Fruit fly (Drosophila melanogaster) whole organism, embryonic: Measurements from ENCODE around the gene CG3036.
A peak's percentile ranks its signal among the peaks of the same experiment; 100 is the strongest.

Experiments
- ATbp ChIP-seq: fragments of 200-800 bp; sonication (Bioruptor generic); optimal IDR thresholded peaks from 2 replicates; lab custom pipeline; 2017; ENCODE audit warnings: missing biosample characterization, mild to moderate bottlenecking, missing genetic modification characterization, missing genetic modification reagents
- Bgb ChIP-seq: fragments of 200-800 bp; sonication (Bioruptor generic); IDR thresholded peaks from 2 replicates; pipeline ENCODE4 v1.3.6; 2022; ENCODE audit warnings: missing biosample characterization, missing genetic modification characterization; ENCODE audit not compliant: partially characterized antibody
- CG10959 ChIP-seq: fragments of 200-800 bp; sonication (Bioruptor generic); IDR thresholded peaks from 2 replicates; pipeline ENCODE4 v1.3.6; 2022; ENCODE audit warnings: missing biosample characterization, missing genetic modification characterization
- CG11247 ChIP-seq: fragments of 200-800 bp; sonication (Bioruptor generic); IDR thresholded peaks from 2 replicates; pipeline ENCODE4 v1.3.6; 2022; ENCODE audit warnings: missing biosample characterization, missing genetic modification characterization
- CG11398 ChIP-seq: fragments of 200-800 bp; sonication (Bioruptor generic); optimal IDR thresholded peaks from 2 replicates; lab custom pipeline; 2016; ENCODE audit warnings: missing biosample characterization, missing genetic modification characterization
- CG13287 ChIP-seq: fragments of 200-800 bp; sonication (Bioruptor generic); IDR thresholded peaks from 2 replicates; pipeline ENCODE4 v1.3.6; 2022; ENCODE audit warnings: missing biosample characterization, missing genetic modification characterization; ENCODE audit not compliant: partially characterized antibody
- CG14860 ChIP-seq: fragments of 200-800 bp; sonication (Bioruptor generic); IDR thresholded peaks from 3 replicates; pipeline ENCODE4 v1.3.6; 2022; ENCODE audit warnings: missing biosample characterization, missing genetic modification characterization; ENCODE audit not compliant: partially characterized antibody
- CG15479 ChIP-seq: fragments of 200-800 bp; sonication (Bioruptor generic); optimal IDR thresholded peaks from 3 replicates; lab custom pipeline; 2019; ENCODE audit warnings: missing biosample characterization, mild to moderate bottlenecking, missing genetic modification characterization, moderate library complexity
- CG15601 ChIP-seq: fragments of 200-800 bp; sonication (Bioruptor generic); optimal IDR thresholded peaks from 3 replicates; lab custom pipeline; 2019; ENCODE audit warnings: missing biosample characterization, mild to moderate bottlenecking, missing genetic modification characterization, moderate library complexity
- CG1603 ChIP-seq: fragments of 200-800 bp; sonication (Bioruptor generic); optimal IDR thresholded peaks from 2 replicates; lab custom pipeline; 2019; ENCODE audit warnings: missing biosample characterization, mild to moderate bottlenecking, missing genetic modification characterization, moderate library complexity
- CG17328 ChIP-seq: fragments of 200-800 bp; sonication (Bioruptor generic); IDR thresholded peaks from 2 replicates; pipeline ENCODE4 v1.3.6; 2022; ENCODE audit warnings: missing biosample characterization, missing genetic modification characterization
- CG18599 ChIP-seq: fragments of 200-800 bp; sonication (Bioruptor generic); optimal IDR thresholded peaks from 3 replicates; lab custom pipeline; 2017; ENCODE audit warnings: missing biosample characterization, missing genetic modification characterization, mild to moderate bottlenecking, moderate library complexity, missing genetic modification reagents
- CG3726 ChIP-seq: fragments of 200-800 bp; sonication (Bioruptor generic); IDR thresholded peaks from 3 replicates; pipeline ENCODE4, ENCODE4 v1.3.6; 2022; ENCODE audit warnings: missing biosample characterization, missing genetic modification characterization
- CG4730 ChIP-seq: fragments of 200-800 bp; sonication (Bioruptor generic); IDR thresholded peaks from 2 replicates; pipeline ENCODE4 v1.3.6; 2022; ENCODE audit warnings: missing biosample characterization, missing genetic modification characterization
- CG4854 ChIP-seq: fragments of 200-800 bp; sonication (Bioruptor generic); optimal IDR thresholded peaks from 2 replicates; lab custom pipeline; 2016; ENCODE audit warnings: missing biosample characterization, missing genetic modification characterization, inconsistent platforms
- CG6254 ChIP-seq: fragments of 200-800 bp; sonication (Bioruptor generic); optimal IDR thresholded peaks from 3 replicates; lab custom pipeline; 2017; ENCODE audit warnings: mild to moderate bottlenecking, missing biosample characterization, missing genetic modification reagents, missing genetic modification characterization
- CG7372 ChIP-seq: fragments of 200-800 bp; sonication (Bioruptor generic); IDR thresholded peaks from 2 replicates; pipeline ENCODE4 v1.3.6; 2022; ENCODE audit warnings: missing biosample characterization, missing genetic modification characterization
- CG8478 ChIP-seq: fragments of >200 bp; optimal IDR thresholded peaks from 2 replicates; lab custom pipeline; 2018
- CG9727 ChIP-seq: fragments of 200-800 bp; sonication (Bioruptor generic); optimal IDR thresholded peaks from 3 replicates; lab custom pipeline; 2017; ENCODE audit warnings: missing biosample characterization, mild to moderate bottlenecking, missing genetic modification characterization
- Camta ChIP-seq: fragments of 200-800 bp; sonication (Bioruptor generic); optimal IDR thresholded peaks from 2 replicates; lab custom pipeline; 2016; ENCODE audit warnings: missing biosample characterization, missing genetic modification characterization
- D19A ChIP-seq: fragments of 200-800 bp; optimal IDR thresholded peaks from 3 replicates; lab custom pipeline; 2019; ENCODE audit warnings: missing biosample characterization, mild to moderate bottlenecking, missing genetic modification characterization, moderate library complexity
- Dbx ChIP-seq: fragments of 200-800 bp; sonication (Bioruptor generic); IDR thresholded peaks from 3 replicates; pipeline ENCODE4 v1.3.6; 2022; ENCODE audit warnings: missing biosample characterization, missing genetic modification characterization
- Doc2 ChIP-seq: fragments of 200-800 bp; sonication (Bioruptor generic); IDR thresholded peaks from 2 replicates; pipeline ENCODE4 v1.3.6; 2022; ENCODE audit warnings: missing biosample characterization, missing genetic modification characterization
- Dref ChIP-seq: fragments of 200-800 bp; sonication (Bioruptor generic); IDR thresholded peaks from 2 replicates; pipeline ENCODE4 v1.3.6; 2022; ENCODE audit warnings: missing biosample characterization, missing genetic modification characterization
- HLH3B ChIP-seq: fragments of 200-800 bp; sonication (Bioruptor generic); IDR thresholded peaks from 2 replicates; pipeline ENCODE4 v1.3.6; 2022; ENCODE audit warnings: missing biosample characterization, missing genetic modification characterization
- Hand ChIP-seq: fragments of 200-800 bp; sonication (Bioruptor generic); optimal IDR thresholded peaks from 2 replicates; lab custom pipeline; 2017; ENCODE audit warnings: mild to moderate bottlenecking, missing biosample characterization, missing genetic modification reagents, missing genetic modification characterization
- HmgD ChIP-seq: fragments of 200-800 bp; sonication (Bioruptor generic); optimal IDR thresholded peaks from 3 replicates; lab custom pipeline; 2016; ENCODE audit warnings: missing biosample characterization, missing genetic modification characterization
- Myb ChIP-seq: fragments of 200-800 bp; sonication (Bioruptor generic); optimal IDR thresholded peaks from 2 replicates; lab custom pipeline; 2016; ENCODE audit warnings: missing biosample characterization, missing genetic modification characterization
- Oli ChIP-seq: fragments of 200-800 bp; sonication (Bioruptor generic); optimal IDR thresholded peaks from 2 replicates; lab custom pipeline; 2018; ENCODE audit warnings: missing biosample characterization, mild to moderate bottlenecking, missing genetic modification characterization, moderate library complexity
- Sox102F ChIP-seq: fragments of 200-800 bp; sonication (Bioruptor generic); optimal IDR thresholded peaks from 2 replicates; lab custom pipeline; 2018; ENCODE audit warnings: missing biosample characterization, mild to moderate bottlenecking, missing genetic modification characterization, moderate library complexity
- Taf1 ChIP-seq: fragments of 200-800 bp; sonication (Bioruptor generic); IDR thresholded peaks from 2 replicates; pipeline ENCODE4 v1.3.6; 2022; ENCODE audit warnings: missing biosample characterization, missing genetic modification characterization
- bbx ChIP-seq: fragments of 200-800 bp; sonication (Bioruptor generic); IDR thresholded peaks from 2 replicates; pipeline ENCODE4 v1.3.6; 2022; ENCODE audit warnings: missing biosample characterization, missing genetic modification characterization; ENCODE audit not compliant: partially characterized antibody
- bcd ChIP-seq: fragments of 200-800 bp; sonication (Bioruptor generic); optimal IDR thresholded peaks from 2 replicates; lab custom pipeline; 2017; ENCODE audit warnings: missing biosample characterization, mild to moderate bottlenecking, missing genetic modification characterization
- cad ChIP-seq: fragments of >200 bp; optimal IDR thresholded peaks from 2 replicates; lab custom pipeline; 2017; ENCODE audit warnings: missing biosample characterization, missing genetic modification characterization
- chif ChIP-seq, 2 experiments: fragments of 200-800 bp; sonication (Bioruptor generic); optimal IDR thresholded peaks; 3 replicates each; lab custom pipeline; 2016; ENCODE audit warnings: missing biosample characterization in 2 of 2, missing genetic modification characterization in 2 of 2
- crc ChIP-seq: fragments of 200-800 bp; sonication (Bioruptor generic); optimal IDR thresholded peaks from 2 replicates; lab custom pipeline; 2016; ENCODE audit warnings: missing biosample characterization, missing genetic modification characterization
- dimm ChIP-seq: fragments of 200-800 bp; sonication (Bioruptor generic); IDR thresholded peaks from 2 replicates; pipeline ENCODE4 v1.3.6; 2022; ENCODE audit warnings: missing biosample characterization, missing genetic modification characterization
- disco-r ChIP-seq: fragments of 200-800 bp; sonication (Bioruptor generic); optimal IDR thresholded peaks from 2 replicates; lab custom pipeline; 2016; ENCODE audit warnings: missing biosample characterization, missing genetic modification characterization
- dpn ChIP-seq, 2 experiments: fragments of 200-800 bp; sonication (Bioruptor generic); optimal IDR thresholded peaks; 3 replicates each; lab custom pipeline; 2016; ENCODE audit warnings: missing biosample characterization in 2 of 2, missing genetic modification characterization in 2 of 2
- esg ChIP-seq: fragments of 200-800 bp; sonication (Bioruptor generic); conservative IDR thresholded peaks from 2 replicates; pipeline ENCODE4 v1.3.6; 2022; ENCODE audit warnings: missing biosample characterization, missing genetic modification characterization
- exex ChIP-seq: fragments of 200-800 bp; sonication (Bioruptor generic); optimal IDR thresholded peaks from 4 replicates; lab custom pipeline; 2018; ENCODE audit warnings: missing biosample characterization, mild to moderate bottlenecking, missing genetic modification characterization, moderate library complexity
- fu2 ChIP-seq: fragments of 200-800 bp; sonication (Bioruptor generic); optimal IDR thresholded peaks from 2 replicates; lab custom pipeline; 2016; ENCODE audit warnings: missing biosample characterization, missing genetic modification characterization
- gro ChIP-seq: fragments of 200-800 bp; sonication (Bioruptor generic); optimal IDR thresholded peaks from 2 replicates; lab custom pipeline; 2016; ENCODE audit warnings: missing biosample characterization, missing genetic modification characterization
- gsb ChIP-seq: fragments of 200-800 bp; sonication (Bioruptor generic); IDR thresholded peaks from 2 replicates; pipeline ENCODE4 v1.3.6; 2022; ENCODE audit warnings: missing biosample characterization, missing genetic modification characterization
- kni ChIP-seq: fragments of 200-800 bp; sonication (Bioruptor generic); optimal IDR thresholded peaks from 3 replicates; lab custom pipeline; 2017; ENCODE audit warnings: mild to moderate bottlenecking, missing biosample characterization, missing genetic modification reagents, missing genetic modification characterization
- mam ChIP-seq: fragments of 200-800 bp; sonication (Bioruptor generic); optimal IDR thresholded peaks from 3 replicates; lab custom pipeline; 2016; ENCODE audit warnings: missing biosample characterization, missing genetic modification characterization
- scrt ChIP-seq: fragments of 200-800 bp; sonication (Bioruptor generic); optimal IDR thresholded peaks from 2 replicates; lab custom pipeline; 2018; ENCODE audit warnings: missing biosample characterization, mild to moderate bottlenecking, missing genetic modification characterization, moderate library complexity
- slbo ChIP-seq: fragments of 200-800 bp; sonication (Bioruptor generic); IDR thresholded peaks from 2 replicates; pipeline ENCODE4 v1.3.6; 2022; ENCODE audit warnings: missing biosample characterization, missing genetic modification characterization
- tio ChIP-seq: fragments of 200-800 bp; sonication (Bioruptor generic); optimal IDR thresholded peaks from 2 replicates; lab custom pipeline; 2017; ENCODE audit warnings: missing biosample characterization, missing genetic modification characterization, inconsistent platforms
- tna ChIP-seq: fragments of 200-800 bp; sonication (Bioruptor generic); IDR thresholded peaks from 2 replicates; pipeline ENCODE4 v1.3.6; 2022; ENCODE audit warnings: missing biosample characterization, missing genetic modification characterization; ENCODE audit not compliant: partially characterized antibody
- tup ChIP-seq: fragments of 200-800 bp; sonication (Bioruptor generic); optimal IDR thresholded peaks from 2 replicates; lab custom pipeline; 2016; ENCODE audit warnings: missing biosample characterization, mild to moderate bottlenecking, missing genetic modification characterization, moderate library complexity
- wor ChIP-seq: fragments of 200-800 bp; sonication (Bioruptor generic); IDR thresholded peaks from 2 replicates; pipeline ENCODE4 v1.3.6; 2022; ENCODE audit warnings: missing biosample characterization, missing genetic modification characterization

The CG3036 gene

DNA sequence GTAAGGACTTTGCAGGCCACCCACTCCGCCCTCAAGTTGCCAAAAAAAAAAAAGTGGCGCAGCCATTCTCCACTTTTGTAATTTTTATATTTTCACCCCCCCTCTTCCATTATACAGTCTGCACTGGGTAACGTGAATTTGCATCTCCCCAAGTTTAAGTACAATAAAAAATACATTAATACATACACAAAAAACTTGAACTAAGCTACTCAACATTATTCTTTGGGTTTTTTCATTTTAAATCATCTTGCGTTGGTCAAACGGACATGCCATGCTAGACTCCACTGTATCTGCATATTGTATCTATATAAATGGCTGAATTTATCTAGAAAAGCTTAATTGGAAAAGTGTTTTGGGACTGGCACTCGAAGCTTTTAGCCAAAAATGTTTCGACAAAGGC, 30.4 kb upstream of the CG3036 start (continued):
- 0 out of 3 replicates have a peak, but pooled peaks have one; percentile 27 for TF ChIP-seq Dbx (GFP tag; lab: Robert Waterston, UW)
- TF ChIP-seq CG15601: no peak
- peak; percentile 11 for TF ChIP-seq bcd
- TF ChIP-seq Doc2: no peak
- TF ChIP-seq fu2 (GFP tag; lab: Kevin White, UChicago): no peak
- peak; percentile 65 for TF ChIP-seq slbo (GFP tag; lab: Robert Waterston, UW)
- no peak for TF ChIP-seq Bgb (GFP tag; lab: Robert Waterston, UW)
- TF ChIP-seq HLH3B (GFP tag; lab: Robert Waterston, UW): 0 out of 2 replicates have a peak, but pooled peaks have one; percentile 44
- TF ChIP-seq scrt (GFP tag; lab: Kevin White, UChicago): peak; percentile 39
- no peak for TF ChIP-seq tna
- peak; percentile 4 for TF ChIP-seq CG9727
- TF ChIP-seq esg (GFP tag; lab: Robert Waterston, UW): peak; percentile 61
- TF ChIP-seq tup (GFP tag; lab: Kevin White, UChicago): no peak
- no peak for TF ChIP-seq CG1603
- TF ChIP-seq CG11398: no peak
- TF ChIP-seq CG17328: no peak
- 0 out of 2 replicates have a peak, but pooled peaks have one; percentile 23 for TF ChIP-seq CG4730 (GFP tag; lab: Robert Waterston, UW)
- TF ChIP-seq CG14860: no peak
- TF ChIP-seq Oli (tag; lab: Kevin White, UChicago): peak; percentile 6
- TF ChIP-seq gsb (GFP tag; lab: Robert Waterston, UW): peak; percentile 62; the same call in 1 of the 2 replicates
- TF ChIP-seq CG6254 (GFP tag; lab: Kevin White, UChicago): no peak
- TF ChIP-seq CG3726 (GFP tag; lab: Robert Waterston, UW): no peak
- no peak for TF ChIP-seq chif (GFP tag; optimal IDR thresholded peaks at IDR 0.05; lab: Kevin White, UChicago)
- no peak for TF ChIP-seq dpn (GFP tag; optimal IDR thresholded peaks at IDR 0.05; lab: Kevin White, UChicago)
- TF ChIP-seq kni (GFP tag; lab: Kevin White, UChicago): no peak
- TF ChIP-seq ATbp (GFP tag; lab: Kevin White, UChicago): no peak
- TF ChIP-seq CG7372 (GFP tag; lab: Robert Waterston, UW): peak; percentile 51
- TF ChIP-seq Camta (GFP tag; lab: Kevin White, UChicago): peak; percentile 1
- TF ChIP-seq disco-r (GFP tag; lab: Kevin White, UChicago): no peak
- no peak for TF ChIP-seq crc (GFP tag; lab: Kevin White, UChicago)
- TF ChIP-seq CG10959 (GFP tag; lab: Robert Waterston, UW): no peak
- no peak for TF ChIP-seq D19A (tag; lab: Kevin White, UChicago)
- TF ChIP-seq CG11247: no peak
- TF ChIP-seq Sox102F (GFP tag; lab: Kevin White, UChicago): peak; percentile 15
- TF ChIP-seq CG15479 (GFP tag; lab: Kevin White, UChicago): no peak
- no peak for TF ChIP-seq cad (GFP tag; lab: Kevin White, UChicago)
- no peak for TF ChIP-seq exex (tag; lab: Kevin White, UChicago)
- peak; percentile 78 for TF ChIP-seq CG18599 (GFP tag; lab: Kevin White, UChicago)
- TF ChIP-seq Taf1 (GFP tag; lab: Robert Waterston, UW): 0 out of 2 replicates have a peak, but pooled peaks have one; percentile 15
- TF ChIP-seq Dref (GFP tag; lab: Robert Waterston, UW): no peak
- TF ChIP-seq Hand (GFP tag; lab: Kevin White, UChicago): no peak
- TF ChIP-seq CG4854: no peak
- TF ChIP-seq CG13287 (GFP tag; lab: Robert Waterston, UW): no peak
- TF ChIP-seq HmgD: no peak
- TF ChIP-seq Myb (GFP tag; lab: Kevin White, UChicago): no peak
- peak; percentile 57 for TF ChIP-seq mam (GFP tag; lab: Kevin White, UChicago)
- TF ChIP-seq bbx (GFP tag; lab: Robert Waterston, UW): no peak
- TF ChIP-seq wor (GFP tag; lab: Robert Waterston, UW): no peak
- TF ChIP-seq tio (GFP tag; lab: Kevin White, UChicago): no peak
- TF ChIP-seq CG8478: no peak
- no peak for TF ChIP-seq gro
- no peak for TF ChIP-seq dimm (GFP tag; lab: Robert Waterston, UW)
